Worm (Caenorhabditis elegans) whole organism, midembryonic: ENCODE results near the gene srh-284.

ENCODE experiments used
- T22C8.4 ChIP-seq: fragments of 200-800 bp; sonication (Bioruptor generic); IDR thresholded peaks from 2 replicates; pipeline ENCODE4 v1.3.6; 2022; ENCODE audit warnings: missing genetic modification characterization, missing compliant biosample characterization
- cog-1 ChIP-seq: sonication (generic microtip); optimal IDR thresholded peaks from 2 replicates; lab custom pipeline; 2016; ENCODE audit warnings: missing genetic modification characterization, missing compliant biosample characterization
- klf-2 ChIP-seq: fragments of 200-800 bp; sonication (Bioruptor generic); conservative IDR thresholded peaks from 2 replicates; pipeline ENCODE4 v1.3.6; 2022; ENCODE audit warnings: missing genetic modification reagents, missing genetic modification characterization, missing compliant biosample characterization
- ref-1 ChIP-seq: fragments of 200-800 bp; sonication (Bioruptor generic); conservative IDR thresholded peaks from 2 replicates; pipeline ENCODE4 v1.3.6; 2022; ENCODE audit warnings: missing genetic modification reagents, missing genetic modification characterization, missing compliant biosample characterization
- ztf-23 ChIP-seq: fragments of 200-800 bp; sonication (Bioruptor generic); IDR thresholded peaks from 2 replicates; pipeline ENCODE4 v1.3.6; 2022; ENCODE audit warnings: missing genetic modification reagents, missing genetic modification characterization, missing compliant biosample characterization

DNA sequence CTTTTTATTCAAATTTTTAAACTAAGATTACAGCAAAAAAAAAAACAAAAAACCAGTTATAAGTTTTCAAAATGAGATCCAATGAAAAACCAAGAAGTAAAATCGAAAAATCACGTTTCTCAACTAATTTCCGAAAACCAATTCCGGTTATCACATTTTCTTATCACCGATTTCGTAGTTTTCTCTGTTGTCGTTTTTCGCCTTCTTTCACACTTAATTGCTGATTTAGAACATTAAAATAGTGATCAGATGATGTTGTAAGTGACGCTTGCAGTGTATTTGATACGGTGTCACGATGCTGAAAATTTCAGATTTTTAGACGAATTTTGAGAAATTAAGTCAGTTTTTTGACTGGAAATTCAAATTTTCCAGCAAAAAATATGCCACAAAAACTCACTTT is 12.9 kb downstream of the srh-284 start:
- TF ChIP-seq klf-2 (GFP tag; lab: Robert Waterston, UW) (no peak), ref-1 (no peak), ztf-23 (no peak), T22C8.4 (GFP tag; lab: Robert Waterston, UW) (no peak), cog-1 (tag; lab: Kevin White, UChicago) (no peak)
